Fruit fly (Drosophila melanogaster) whole organism, embryonic: ENCODE results near the gene Zwilch.

ENCODE experiments used
- Atf6 ChIP-seq: fragments of 200-800 bp; sonication (Bioruptor generic); IDR thresholded peaks from 2 replicates; pipeline ENCODE4 v1.3.6; 2022; ENCODE audit warnings: missing biosample characterization, missing genetic modification characterization
- Awh ChIP-seq: fragments of 200-800 bp; sonication (Bioruptor generic); IDR thresholded peaks from 2 replicates; pipeline ENCODE4, ENCODE4 v1.3.6; 2022; ENCODE audit warnings: missing biosample characterization, missing genetic modification characterization
- Bdp1 ChIP-seq: fragments of 200-800 bp; sonication (Bioruptor generic); optimal IDR thresholded peaks from 3 replicates; lab custom pipeline; 2016; ENCODE audit warnings: missing biosample characterization, missing genetic modification characterization
- CG11456 ChIP-seq: fragments of 200-800 bp; sonication (Bioruptor generic); IDR thresholded peaks from 3 replicates; pipeline ENCODE4 v1.3.6; 2022; ENCODE audit warnings: missing biosample characterization, missing genetic modification characterization
- CG11723 ChIP-seq: fragments of 200-800 bp; sonication (Bioruptor generic); optimal IDR thresholded peaks from 2 replicates; lab custom pipeline; 2017; ENCODE audit warnings: missing biosample characterization, mild to moderate bottlenecking, missing genetic modification characterization
- CG12219 ChIP-seq: fragments of 200-800 bp; sonication (Bioruptor generic); optimal IDR thresholded peaks from 3 replicates; lab custom pipeline; 2018; ENCODE audit warnings: missing biosample characterization, mild to moderate bottlenecking, missing genetic modification characterization
- CG12236 ChIP-seq: fragments of 200-800 bp; sonication (Bioruptor generic); optimal IDR thresholded peaks from 2 replicates; lab custom pipeline; 2016; ENCODE audit warnings: missing biosample characterization, missing genetic modification characterization
- CG12769 ChIP-seq: fragments of 200-800 bp; sonication (Bioruptor generic); optimal IDR thresholded peaks from 2 replicates; lab custom pipeline; 2019; ENCODE audit warnings: missing biosample characterization, mild to moderate bottlenecking, missing genetic modification characterization, moderate library complexity
- CG12942 ChIP-seq: fragments of 200-800 bp; sonication (Bioruptor generic); optimal IDR thresholded peaks from 3 replicates; lab custom pipeline; 2016; ENCODE audit warnings: missing biosample characterization, missing genetic modification characterization
- CG14965 ChIP-seq: fragments of 200-800 bp; sonication (Bioruptor generic); optimal IDR thresholded peaks from 2 replicates; lab custom pipeline; 2016; ENCODE audit warnings: missing biosample characterization, missing genetic modification characterization, borderline replicate concordance
- CG15696 ChIP-seq: fragments of 200-800 bp; sonication (Bioruptor generic); optimal IDR thresholded peaks from 2 replicates; lab custom pipeline; 2019; ENCODE audit warnings: missing biosample characterization, mild to moderate bottlenecking, missing genetic modification characterization, moderate library complexity
- CG17385 ChIP-seq: fragments of 200-800 bp; sonication (Bioruptor generic); optimal IDR thresholded peaks from 3 replicates; lab custom pipeline; 2018; ENCODE audit warnings: missing biosample characterization, mild to moderate bottlenecking, missing genetic modification characterization
- CG18476 ChIP-seq: fragments of 200-800 bp; sonication (Bioruptor generic); optimal IDR thresholded peaks from 2 replicates; lab custom pipeline; 2016; ENCODE audit warnings: missing biosample characterization, mild to moderate bottlenecking, missing genetic modification characterization
- CG18599 ChIP-seq: fragments of 200-800 bp; sonication (Bioruptor generic); optimal IDR thresholded peaks from 3 replicates; lab custom pipeline; 2017; ENCODE audit warnings: missing biosample characterization, missing genetic modification characterization, mild to moderate bottlenecking, moderate library complexity, missing genetic modification reagents
- CG2116 ChIP-seq: fragments of 200-800 bp; sonication (Bioruptor generic); optimal IDR thresholded peaks from 3 replicates; lab custom pipeline; 2018; ENCODE audit warnings: missing biosample characterization, mild to moderate bottlenecking, missing genetic modification characterization
- CG31388 ChIP-seq: fragments of 200-800 bp; sonication (Bioruptor generic); optimal IDR thresholded peaks from 2 replicates; lab custom pipeline; 2016; ENCODE audit warnings: missing biosample characterization, missing genetic modification characterization
- CG3281 ChIP-seq: fragments of 200-800 bp; sonication (Bioruptor generic); optimal IDR thresholded peaks from 3 replicates; lab custom pipeline; 2017; ENCODE audit warnings: missing biosample characterization, mild to moderate bottlenecking, missing genetic modification characterization
- CG6654 ChIP-seq: fragments of 200-800 bp; sonication (Bioruptor generic); optimal IDR thresholded peaks from 2 replicates; lab custom pipeline; 2017; ENCODE audit warnings: missing biosample characterization, mild to moderate bottlenecking, missing genetic modification characterization
- CG6854 ChIP-seq: fragments of 200-800 bp; sonication (Bioruptor generic); optimal IDR thresholded peaks from 3 replicates; lab custom pipeline; 2017; ENCODE audit warnings: missing biosample characterization, mild to moderate bottlenecking, missing genetic modification characterization
- CG7987 ChIP-seq: fragments of 200-800 bp; sonication (Bioruptor generic); optimal IDR thresholded peaks from 2 replicates; lab custom pipeline; 2018; ENCODE audit warnings: missing biosample characterization, mild to moderate bottlenecking, missing genetic modification characterization, moderate library complexity
- CG8089 ChIP-seq: fragments of 200-800 bp; sonication (Bioruptor generic); optimal IDR thresholded peaks from 3 replicates; lab custom pipeline; 2016; ENCODE audit warnings: missing biosample characterization, missing genetic modification characterization
- CG8388 ChIP-seq: fragments of 200-800 bp; sonication (Bioruptor generic); optimal IDR thresholded peaks from 2 replicates; lab custom pipeline; 2019; ENCODE audit warnings: missing biosample characterization, mild to moderate bottlenecking, missing genetic modification characterization, moderate library complexity
- Dek ChIP-seq: fragments of 200-800 bp; sonication (Bioruptor generic); optimal IDR thresholded peaks from 3 replicates; lab custom pipeline; 2019; ENCODE audit warnings: missing biosample characterization, mild to moderate bottlenecking, missing genetic modification characterization, moderate library complexity
- Dll ChIP-seq: fragments of 200-800 bp; sonication (Bioruptor generic); IDR thresholded peaks from 4 replicates; pipeline ENCODE4 v1.3.6; 2022; ENCODE audit warnings: missing biosample characterization, missing genetic modification characterization; ENCODE audit not compliant: partially characterized antibody
- E2f1 ChIP-seq: fragments of 200-800 bp; sonication (Bioruptor generic); IDR thresholded peaks from 2 replicates; pipeline ENCODE4 v1.3.6; 2022; ENCODE audit warnings: missing biosample characterization, missing genetic modification characterization
- E2f2 ChIP-seq: fragments of 200-800 bp; sonication (Bioruptor generic); IDR thresholded peaks from 2 replicates; pipeline ENCODE4 v1.3.6; 2022; ENCODE audit warnings: missing biosample characterization, missing genetic modification characterization
- Fer1 ChIP-seq: fragments of 200-800 bp; sonication (Bioruptor generic); optimal IDR thresholded peaks from 2 replicates; lab custom pipeline; 2017; ENCODE audit warnings: missing biosample characterization, mild to moderate bottlenecking, missing genetic modification characterization
- HHEX ChIP-seq: fragments of 200-800 bp; sonication (Bioruptor generic); optimal IDR thresholded peaks from 3 replicates; lab custom pipeline; 2017; ENCODE audit warnings: missing biosample characterization, mild to moderate bottlenecking, missing genetic modification characterization, missing genetic modification reagents
- HLH3B ChIP-seq: fragments of 200-800 bp; sonication (Bioruptor generic); IDR thresholded peaks from 2 replicates; pipeline ENCODE4 v1.3.6; 2022; ENCODE audit warnings: missing biosample characterization, missing genetic modification characterization
- Lim3 ChIP-seq: fragments of 200-800 bp; sonication (Bioruptor generic); IDR thresholded peaks from 2 replicates; pipeline ENCODE4 v1.3.6; 2022; ENCODE audit warnings: missing biosample characterization, missing genetic modification characterization
- Mad ChIP-seq: fragments of 200-800 bp; sonication (Bioruptor generic); optimal IDR thresholded peaks from 2 replicates; lab custom pipeline; 2016; ENCODE audit warnings: missing biosample characterization, missing genetic modification characterization
- Mes4 ChIP-seq: fragments of 200-800 bp; sonication (Bioruptor generic); optimal IDR thresholded peaks from 2 replicates; lab custom pipeline; 2016; ENCODE audit warnings: missing biosample characterization, missing genetic modification characterization
- Nf-YC ChIP-seq: fragments of 200-800 bp; optimal IDR thresholded peaks from 3 replicates; lab custom pipeline; 2019; ENCODE audit warnings: missing biosample characterization, mild to moderate bottlenecking, missing genetic modification characterization, moderate library complexity
- Pdp1 ChIP-seq, 2 experiments: fragments of 200-800 bp; sonication (Bioruptor generic); optimal IDR thresholded peaks; 3 replicates each; lab custom pipeline; 2016; ENCODE audit warnings: missing biosample characterization in 2 of 2, missing genetic modification characterization in 2 of 2, mild to moderate bottlenecking in 1 of 2, moderate library complexity in 1 of 2
- Ravus ChIP-seq: fragments of 200-800 bp; sonication (Bioruptor generic); IDR thresholded peaks from 2 replicates; pipeline ENCODE4 v1.3.6; 2022; ENCODE audit warnings: missing biosample characterization, missing genetic modification characterization
- Rfx ChIP-seq: fragments of 200-800 bp; sonication (Bioruptor generic); IDR thresholded peaks from 2 replicates; pipeline ENCODE4 v1.3.6; 2022; ENCODE audit warnings: missing biosample characterization, missing genetic modification characterization
- Six4 ChIP-seq: fragments of 200-800 bp; sonication (Bioruptor generic); optimal IDR thresholded peaks from 2 replicates; lab custom pipeline; 2016; ENCODE audit warnings: missing biosample characterization, missing genetic modification characterization
- Sox102F ChIP-seq: fragments of 200-800 bp; sonication (Bioruptor generic); optimal IDR thresholded peaks from 2 replicates; lab custom pipeline; 2018; ENCODE audit warnings: missing biosample characterization, mild to moderate bottlenecking, missing genetic modification characterization, moderate library complexity
- Tbp ChIP-seq: fragments of >200 bp; optimal IDR thresholded peaks from 2 replicates; lab custom pipeline; 2018; ENCODE audit warnings: missing biosample characterization, missing genetic modification characterization
- bcd ChIP-seq: fragments of 200-800 bp; sonication (Bioruptor generic); optimal IDR thresholded peaks from 2 replicates; lab custom pipeline; 2017; ENCODE audit warnings: missing biosample characterization, mild to moderate bottlenecking, missing genetic modification characterization
- chm ChIP-seq: fragments of 200-800 bp; sonication (Bioruptor generic); IDR thresholded peaks from 2 replicates; pipeline ENCODE4 v1.3.6; 2022; ENCODE audit warnings: missing biosample characterization, missing genetic modification characterization
- exex ChIP-seq: fragments of 200-800 bp; sonication (Bioruptor generic); optimal IDR thresholded peaks from 4 replicates; lab custom pipeline; 2018; ENCODE audit warnings: missing biosample characterization, mild to moderate bottlenecking, missing genetic modification characterization, moderate library complexity
- gfzf ChIP-seq: fragments of 200-800 bp; sonication (Bioruptor generic); optimal IDR thresholded peaks from 2 replicates; lab custom pipeline; 2016; ENCODE audit warnings: missing biosample characterization, mild to moderate bottlenecking, missing genetic modification characterization, moderate library complexity
- nau ChIP-seq: fragments of 200-800 bp; sonication (Bioruptor generic); optimal IDR thresholded peaks from 3 replicates; lab custom pipeline; 2017; ENCODE audit warnings: missing biosample characterization, mild to moderate bottlenecking, missing genetic modification characterization, missing genetic modification reagents
- nerfin-1 ChIP-seq: fragments of 200-800 bp; sonication (Bioruptor generic); optimal IDR thresholded peaks from 3 replicates; lab custom pipeline; 2019; ENCODE audit warnings: missing biosample characterization, mild to moderate bottlenecking, missing genetic modification characterization, moderate library complexity
- odd ChIP-seq: fragments of 200-800 bp; sonication (Bioruptor generic); optimal IDR thresholded peaks from 2 replicates; lab custom pipeline; 2017; ENCODE audit warnings: missing biosample characterization, mild to moderate bottlenecking, missing genetic modification characterization
- seq ChIP-seq: fragments of 200-800 bp; sonication (Bioruptor generic); IDR thresholded peaks from 2 replicates; pipeline ENCODE4 v1.3.6; 2022; ENCODE audit warnings: missing biosample characterization, missing genetic modification characterization
- stc ChIP-seq: fragments of 200-800 bp; sonication (Bioruptor generic); IDR thresholded peaks from 2 replicates; pipeline ENCODE4 v1.3.6; 2022; ENCODE audit warnings: missing biosample characterization, missing genetic modification characterization
- toy ChIP-seq: fragments of 200-800 bp; sonication (Bioruptor generic); IDR thresholded peaks from 2 replicates; pipeline ENCODE4 v1.3.6; 2022; ENCODE audit warnings: missing biosample characterization, missing genetic modification characterization
- yki ChIP-seq: fragments of >200 bp; optimal IDR thresholded peaks from 3 replicates; lab custom pipeline; 2018
- zfh2 ChIP-seq: fragments of 200-800 bp; sonication (Bioruptor generic); optimal IDR thresholded peaks from 2 replicates; lab custom pipeline; 2016; ENCODE audit warnings: missing biosample characterization, missing genetic modification characterization

Gene Zwilch

DNA sequence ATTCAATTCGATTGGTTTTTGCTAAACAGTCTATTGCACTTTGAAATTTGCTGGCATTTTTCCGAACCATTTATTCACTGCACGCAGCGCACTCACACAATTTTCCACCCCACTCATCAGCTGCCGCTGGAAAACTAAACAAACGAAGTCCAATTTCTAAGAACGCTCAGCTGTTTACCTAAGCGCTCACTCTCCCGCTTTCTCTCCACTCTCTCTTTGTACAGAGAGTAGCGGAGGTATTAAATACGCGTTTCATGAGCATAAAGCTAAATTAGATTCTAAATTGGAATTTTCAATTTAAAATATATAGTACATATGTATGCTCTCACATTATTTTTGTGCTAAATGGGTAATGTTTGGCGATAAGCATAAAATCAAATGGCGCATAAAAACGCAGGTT, 44.2 kb downstream of the Zwilch start, which contains the start of gene stops (continued):
- TF ChIP-seq CG8388 (GFP tag; lab: Kevin White, UChicago) (no peak), CG12942 (GFP tag; lab: Kevin White, UChicago) (peak; percentile 42), Awh (GFP tag; lab: Robert Waterston, UW) (peak; percentile 84), CG14965 (GFP tag; lab: Kevin White, UChicago) (peak; percentile 15), CG12219 (GFP tag; lab: Kevin White, UChicago) (peak; percentile 36), CG6854 (peak; percentile 44), CG18476 (peak; percentile 43), CG15696 (peak; percentile 31), Sox102F (GFP tag; lab: Kevin White, UChicago) (peak; percentile 15), CG17385 (GFP tag; lab: Kevin White, UChicago) (peak; percentile 46), CG12769 (tag; lab: Kevin White, UChicago) (no peak), Atf6 (GFP tag; lab: Robert Waterston, UW) (no peak), CG11723 (peak; percentile 22), exex (tag; lab: Kevin White, UChicago) (no peak), Nf-YC (tag; lab: Kevin White, UChicago) (no peak), Lim3 (GFP tag; lab: Robert Waterston, UW) (no peak), CG18599 (peak; percentile 5), HLH3B (0 out of 2 replicates have a peak, but pooled peaks have one; percentile 21), Tbp (GFP tag; lab: Kevin White, UChicago) (no peak), CG7987 (GFP tag; lab: Kevin White, UChicago) (peak; percentile 65), bcd (GFP tag; lab: Kevin White, UChicago) (peak; percentile 49), nerfin-1 (tag; lab: Kevin White, UChicago) (peak; percentile 20), Dek (tag; lab: Kevin White, UChicago) (no peak), gfzf (GFP tag; lab: Kevin White, UChicago) (no peak), CG31388 (peak; percentile 1), odd (GFP tag; lab: Kevin White, UChicago) (peak; percentile 19), HHEX (GFP tag; lab: Kevin White, UChicago) (peak; percentile 76), E2f2 (GFP tag; lab: Robert Waterston, UW) (no peak), Mes4 (GFP tag; lab: Kevin White, UChicago) (peak; percentile 30), Six4 (GFP tag; lab: Kevin White, UChicago) (peak; percentile 14), CG12236 (GFP tag; lab: Kevin White, UChicago) (peak; percentile 40), CG3281 (GFP tag; lab: Kevin White, UChicago) (peak; percentile 12), yki (peak; percentile 39), Rfx (GFP tag; lab: Robert Waterston, UW) (0 out of 2 replicates have a peak, but pooled peaks have one; percentile 25), Ravus (GFP tag; lab: Robert Waterston, UW) (no peak), Fer1 (GFP tag; lab: Kevin White, UChicago) (peak; percentile 2), stc (GFP tag; lab: Robert Waterston, UW) (no peak), Dll (GFP tag; lab: Robert Waterston, UW) (0 out of 4 replicates have a peak, but pooled peaks have one; percentile 25), seq (GFP tag; lab: Robert Waterston, UW) (peak; percentile 20; the same call in 1 of the 2 replicates), chm (GFP tag; lab: Robert Waterston, UW) (peak; percentile 74), zfh2 (GFP tag; lab: Kevin White, UChicago) (no peak), toy (GFP tag; lab: Robert Waterston, UW) (no peak), CG2116 (GFP tag; lab: Kevin White, UChicago) (peak; percentile 5), Pdp1 (GFP tag; optimal IDR thresholded peaks at IDR 0.05; lab: Kevin White, UChicago) (peak in 1 of 2 experiments; percentile 18), nau (GFP tag; lab: Kevin White, UChicago) (peak; percentile 33), CG11456 (GFP tag; lab: Robert Waterston, UW) (0 out of 3 replicates have a peak, but pooled peaks have one; percentile 59), Bdp1 (GFP tag; lab: Kevin White, UChicago) (peak; percentile 17), CG8089 (peak; percentile 31), Mad (no peak), CG6654 (GFP tag; lab: Kevin White, UChicago) (no peak), E2f1 (GFP tag; lab: Robert Waterston, UW) (0 out of 2 replicates have a peak, but pooled peaks have one; percentile 20)
